Fruit fly (Drosophila melanogaster) S2 (cell line): Measurements from ENCODE around the gene Golgin84.

Experiments used
- CG8478 ChIP-seq: fragments of >200 bp; optimal IDR thresholded peaks from 2 replicates; lab custom pipeline; 2018
- CTCF ChIP-seq, 2 experiments: fragments of >200 bp; optimal IDR thresholded peaks; 2 replicates each; lab custom pipeline; 2018

dm6 chr3R:24364880-24365604 lies 7.3 kb upstream of the Golgin84 start, which contains the start of the genes CG17784 and CG13613:
- no peak for TF ChIP-seq CG8478 (lab: Kevin White, UChicago)
- TF ChIP-seq CTCF (optimal IDR thresholded peaks at IDR 0.05; lab: Kevin White, UChicago), result no peak
